Worm (Caenorhabditis elegans) whole organism, mixed stage, embryonic: ENCODE results near the gene srh-193.

Experiments
- M03D4.4 ChIP-seq: sonication (generic microtip); optimal IDR thresholded peaks from 2 replicates; lab custom pipeline; 2017; ENCODE audit warnings: mild to moderate bottlenecking, missing genetic modification characterization, missing compliant biosample characterization
- bed-3 ChIP-seq: fragments of 200-800 bp; sonication (Bioruptor generic); optimal IDR thresholded peaks from 3 replicates; lab custom pipeline; 2018; ENCODE audit warnings: mild to moderate bottlenecking, missing genetic modification characterization, moderate library complexity, missing compliant biosample characterization
- blmp-1 ChIP-seq: fragments of 150-350 bp; optimal IDR thresholded peaks from 2 replicates; lab custom pipeline; 2014; ENCODE audit warnings: missing biosample characterization, missing genetic modification characterization
- ceh-39 ChIP-seq: fragments of 150-350 bp; optimal IDR thresholded peaks from 2 replicates; lab custom pipeline; 2014; ENCODE audit warnings: missing biosample characterization, missing genetic modification characterization
- ceh-43 ChIP-seq: fragments of 200-800 bp; sonication (Bioruptor generic); optimal IDR thresholded peaks from 2 replicates; lab custom pipeline; 2018; ENCODE audit warnings: mild to moderate bottlenecking, missing genetic modification characterization, moderate library complexity, missing compliant biosample characterization
- ces-1 ChIP-seq: fragments of 150-350 bp; optimal IDR thresholded peaks from 2 replicates; lab custom pipeline; 2014; ENCODE audit warnings: missing biosample characterization, missing genetic modification reagents, missing genetic modification characterization
- cnd-1 ChIP-seq: fragments of 200-800 bp; sonication (Bioruptor generic); optimal IDR thresholded peaks from 2 replicates; lab custom pipeline; 2018; ENCODE audit warnings: mild to moderate bottlenecking, missing genetic modification characterization, missing compliant biosample characterization
- drap-1 ChIP-seq: fragments of 200-800 bp; sonication (Bioruptor generic); optimal IDR thresholded peaks from 3 replicates; lab custom pipeline; 2018; ENCODE audit warnings: mild to moderate bottlenecking, missing genetic modification characterization, missing compliant biosample characterization
- elt-3 ChIP-seq: fragments of 150-350 bp; optimal IDR thresholded peaks from 2 replicates; lab custom pipeline; 2014; ENCODE audit warnings: missing biosample characterization, missing genetic modification characterization
- flh-1 ChIP-seq: fragments of 200-800 bp; sonication (Bioruptor generic); optimal IDR thresholded peaks from 2 replicates; lab custom pipeline; 2018; ENCODE audit warnings: mild to moderate bottlenecking, missing genetic modification characterization, moderate library complexity, missing compliant biosample characterization
- ham-2 ChIP-seq: fragments of 200-800 bp; sonication (Bioruptor generic); optimal IDR thresholded peaks from 2 replicates; lab custom pipeline; 2018; ENCODE audit warnings: mild to moderate bottlenecking, missing genetic modification characterization, missing compliant biosample characterization
- hlh-1 ChIP-seq: fragments of 150-350 bp; optimal IDR thresholded peaks from 2 replicates; lab custom pipeline; 2014; ENCODE audit warnings: missing biosample characterization, missing genetic modification reagents, missing genetic modification characterization
- lin-13 ChIP-seq: fragments of 150-350 bp; optimal IDR thresholded peaks from 2 replicates; lab custom pipeline; 2014; ENCODE audit warnings: missing biosample characterization, missing genetic modification characterization
- lin-32 ChIP-seq: fragments of 200-800 bp; sonication (Bioruptor generic); optimal IDR thresholded peaks from 2 replicates; lab custom pipeline; 2018; ENCODE audit warnings: mild to moderate bottlenecking, missing genetic modification characterization, missing compliant biosample characterization
- lsy-2 ChIP-seq: fragments of 150-350 bp; optimal IDR thresholded peaks from 2 replicates; lab custom pipeline; 2014; ENCODE audit warnings: missing biosample characterization, missing genetic modification characterization
- mab-5 ChIP-seq: fragments of 150-350 bp; optimal IDR thresholded peaks from 2 replicates; lab custom pipeline; 2014; ENCODE audit warnings: missing biosample characterization, missing genetic modification characterization
- mep-1 ChIP-seq: fragments of 150-350 bp; optimal IDR thresholded peaks from 2 replicates; lab custom pipeline; 2017; ENCODE audit warnings: missing biosample characterization, missing genetic modification reagents, missing genetic modification characterization, inconsistent platforms
- mls-2 ChIP-seq: sonication (generic microtip); optimal IDR thresholded peaks from 2 replicates; lab custom pipeline; 2016; ENCODE audit warnings: mild to moderate bottlenecking, missing genetic modification characterization, moderate library complexity, missing compliant biosample characterization
- nhr-12 ChIP-seq: fragments of 150-350 bp; optimal IDR thresholded peaks from 2 replicates; lab custom pipeline; 2014; ENCODE audit warnings: missing biosample characterization, missing genetic modification characterization
- nhr-2 ChIP-seq: fragments of 150-350 bp; optimal IDR thresholded peaks from 2 replicates; lab custom pipeline; 2014; ENCODE audit warnings: missing biosample characterization, missing genetic modification characterization
- nhr-76 ChIP-seq: sonication (generic microtip); optimal IDR thresholded peaks from 2 replicates; lab custom pipeline; 2017; ENCODE audit warnings: missing biosample characterization, missing genetic modification characterization
- pha-4 ChIP-seq: fragments of 150-350 bp; optimal IDR thresholded peaks from 2 replicates; lab custom pipeline; 2018; ENCODE audit warnings: missing biosample characterization, missing genetic modification reagents, missing genetic modification characterization
- sem-2 ChIP-seq: fragments of 200-800 bp; sonication (Bioruptor generic); optimal IDR thresholded peaks from 2 replicates; lab custom pipeline; 2018; ENCODE audit warnings: mild to moderate bottlenecking, missing genetic modification characterization, missing compliant biosample characterization
- tbx-8 ChIP-seq: fragments of 200-800 bp; sonication (Bioruptor generic); optimal IDR thresholded peaks from 2 replicates; lab custom pipeline; 2018; ENCODE audit warnings: mild to moderate bottlenecking, missing genetic modification characterization, moderate library complexity, missing compliant biosample characterization
- unc-120 ChIP-seq: sonication (generic microtip); optimal IDR thresholded peaks from 2 replicates; lab custom pipeline; 2017; ENCODE audit warnings: missing genetic modification characterization, missing compliant biosample characterization; ENCODE audit not compliant: poor library complexity, severe bottlenecking
- unc-39 ChIP-seq: fragments of 150-350 bp; optimal IDR thresholded peaks from 2 replicates; lab custom pipeline; 2014; ENCODE audit warnings: missing biosample characterization, missing genetic modification characterization
- unc-62 ChIP-seq: fragments of 150-350 bp; optimal IDR thresholded peaks from 2 replicates; lab custom pipeline; 2014; ENCODE audit warnings: missing biosample characterization, missing genetic modification reagents, missing genetic modification characterization
- zip-8 ChIP-seq: fragments of 150-350 bp; optimal IDR thresholded peaks from 2 replicates; lab custom pipeline; 2014; ENCODE audit warnings: missing biosample characterization, missing genetic modification characterization
- ztf-11 ChIP-seq: fragments of 150-350 bp; optimal IDR thresholded peaks from 2 replicates; lab custom pipeline; 2014; ENCODE audit warnings: missing biosample characterization, missing genetic modification characterization

Gene srh-193

DNA sequence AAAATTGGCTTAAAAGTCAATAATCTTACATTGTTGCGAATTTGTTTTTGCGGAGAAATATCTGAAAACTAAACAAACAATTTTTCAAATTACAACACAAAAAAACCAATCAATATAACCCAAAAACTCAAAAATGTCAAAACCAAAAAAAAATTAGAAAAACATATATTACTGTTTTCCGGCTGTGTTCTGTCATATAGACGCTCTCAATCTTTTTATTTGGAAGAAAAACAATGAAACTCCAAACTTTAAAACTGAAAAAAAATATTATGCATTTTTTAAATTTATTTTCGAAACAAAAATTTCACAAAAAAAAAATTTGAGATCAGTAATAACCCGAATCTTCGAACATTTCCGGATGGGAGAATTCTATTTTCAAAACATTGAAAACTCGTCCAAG, 32.7 kb upstream of the srh-193 start, which contains the start of gene R02D1.2:
R02D1.2 (minus strand) TSS at position 101 of the 400 bp plus-strand sequence.
- TF ChIP-seq ceh-39 (no peak), cnd-1 (tag; lab: Kevin White, UChicago) (no peak)
- TF ChIP-seq, all 35 proteins: peak for 0

DNA sequence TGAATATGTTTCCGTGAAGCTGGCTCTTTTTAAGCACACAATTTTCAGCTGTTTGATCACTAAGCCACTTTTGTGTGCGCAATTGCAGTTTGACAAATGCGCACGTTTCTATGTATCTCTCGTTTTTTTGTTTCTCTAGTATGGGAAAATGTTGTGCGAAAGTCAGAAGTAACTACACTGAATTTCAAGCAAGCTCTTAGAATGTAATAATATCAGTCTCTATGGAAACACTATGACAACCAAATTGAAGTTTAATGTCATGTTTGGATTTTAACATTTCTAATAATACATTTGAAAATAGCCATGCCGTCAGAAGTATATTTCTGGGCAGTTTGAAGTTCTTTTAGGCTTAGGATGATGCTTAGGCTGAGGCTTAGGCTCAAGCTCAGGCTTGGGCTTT, 29.9 kb upstream of the srh-193 start, which contains the start of gene ZC132.9:
ZC132.9 (minus strand) TSS at position 101 of the 400 bp plus-strand sequence.
- TF ChIP-seq ham-2 (GFP tag; lab: Kevin White, UChicago) (no peak), bed-3 (GFP tag; lab: Kevin White, UChicago) (no peak), M03D4.4 (tag; lab: Kevin White, UChicago) (no peak), lin-13 (tag; lab: Kevin White, UChicago) (no peak), tbx-8 (GFP tag; lab: Kevin White, UChicago) (no peak), ceh-43 (no peak), cnd-1 (tag; lab: Kevin White, UChicago) (no peak), unc-39 (tag; lab: Kevin White, UChicago) (no peak), mab-5 (tag; lab: Kevin White, UChicago) (no peak), unc-62 (GFP tag; lab: Kevin White, UChicago) (no peak)
- TF ChIP-seq, all 35 proteins: peak for 0

DNA sequence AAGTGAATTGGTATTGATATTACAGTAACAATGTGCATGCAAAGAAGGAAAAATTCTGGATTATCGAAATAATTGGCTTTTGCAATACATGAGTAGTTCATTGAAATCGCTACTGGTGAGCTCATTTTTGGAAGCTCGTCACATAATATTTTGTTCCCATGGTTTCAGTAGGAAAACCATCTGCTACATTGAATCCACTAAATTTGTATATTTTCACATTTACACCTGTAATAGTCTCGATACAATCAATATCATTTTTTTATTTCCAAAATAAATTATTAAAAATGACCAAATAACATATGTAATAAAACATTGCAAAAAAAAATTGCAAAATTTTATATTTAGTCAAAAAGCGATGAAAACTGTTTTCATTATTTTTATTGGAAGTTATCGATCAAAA, 25.1 kb upstream of the srh-193 start, which contains the start of gene srh-192:
srh-192 (minus strand) TSS at position 101 of the 400 bp plus-strand sequence.
- TF ChIP-seq drap-1 (GFP tag; lab: Kevin White, UChicago): no peak
- no peak for TF ChIP-seq cnd-1 (tag; lab: Kevin White, UChicago)
- no peak for TF ChIP-seq blmp-1 (tag; lab: Kevin White, UChicago)
- no peak for TF ChIP-seq nhr-2 (tag; lab: Kevin White, UChicago)
- TF ChIP-seq sem-2 (GFP tag; lab: Kevin White, UChicago): no peak
- TF ChIP-seq mab-5 (tag; lab: Kevin White, UChicago): no peak
- no peak for TF ChIP-seq ztf-11 (tag; lab: Kevin White, UChicago)

DNA sequence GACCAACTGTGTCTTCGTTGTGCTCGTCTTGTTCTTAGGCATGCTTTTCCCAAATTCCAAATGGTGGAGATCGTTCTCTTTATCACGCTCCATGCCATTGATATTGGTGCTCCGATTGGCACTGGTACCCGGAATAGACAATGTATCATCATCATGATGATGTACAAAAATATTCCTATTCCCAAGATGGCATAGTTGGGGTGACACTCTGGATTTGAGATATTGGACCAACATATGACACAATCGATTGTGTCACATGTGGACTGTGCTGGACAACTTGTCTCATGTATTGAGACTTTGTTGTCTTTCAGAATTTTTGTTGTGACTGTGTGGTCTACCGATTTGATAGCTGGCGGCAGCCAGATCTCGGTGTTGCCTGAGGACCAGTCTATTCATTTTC, 14.2 kb upstream of the srh-193 start:
- TF ChIP-seq mep-1 (tag; lab: Kevin White, UChicago): no peak
- TF ChIP-seq unc-62 (GFP tag; lab: Kevin White, UChicago): no peak
- no peak for TF ChIP-seq blmp-1 (tag; lab: Kevin White, UChicago)
- TF ChIP-seq unc-120 (tag; lab: Kevin White, UChicago): no peak
- TF ChIP-seq bed-3 (GFP tag; lab: Kevin White, UChicago): no peak
- no peak for TF ChIP-seq nhr-12 (tag; lab: Kevin White, UChicago)
- TF ChIP-seq ceh-43: no peak
- TF ChIP-seq nhr-76: no peak
- TF ChIP-seq zip-8 (tag; lab: Kevin White, UChicago): no peak
- no peak for TF ChIP-seq elt-3 (tag; lab: Kevin White, UChicago)
- no peak for TF ChIP-seq drap-1 (GFP tag; lab: Kevin White, UChicago)

DNA sequence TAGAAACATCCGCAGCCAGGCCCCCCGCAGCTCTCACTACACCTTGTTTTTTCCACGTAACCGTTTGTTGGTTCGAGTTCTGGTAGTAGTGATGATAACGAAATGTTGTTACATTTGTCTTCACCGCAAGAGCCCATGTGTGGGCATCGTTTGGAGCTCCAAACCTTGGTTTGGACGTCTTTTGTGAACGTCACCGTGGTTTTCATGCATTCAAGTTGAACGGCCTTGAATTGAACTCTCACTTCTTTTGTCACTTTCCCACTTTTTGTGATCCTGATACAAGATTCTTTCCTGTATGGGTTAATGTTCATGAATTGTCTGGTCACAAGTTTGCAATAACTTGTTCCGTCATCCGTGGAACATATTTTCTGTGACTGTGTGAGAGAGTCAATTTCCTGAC, 13.8 kb upstream of the srh-193 start:
- TF ChIP-seq lsy-2 (tag; lab: Kevin White, UChicago) (no peak), ham-2 (GFP tag; lab: Kevin White, UChicago) (no peak), bed-3 (GFP tag; lab: Kevin White, UChicago) (no peak), lin-32 (GFP tag; lab: Kevin White, UChicago) (no peak), zip-8 (tag; lab: Kevin White, UChicago) (no peak), ztf-11 (tag; lab: Kevin White, UChicago) (no peak), pha-4 (tag; lab: Kevin White, UChicago) (no peak), hlh-1 (tag; lab: Kevin White, UChicago) (no peak), M03D4.4 (tag; lab: Kevin White, UChicago) (no peak), elt-3 (tag; lab: Kevin White, UChicago) (no peak)
- TF ChIP-seq, all 35 proteins: peak for 0

DNA sequence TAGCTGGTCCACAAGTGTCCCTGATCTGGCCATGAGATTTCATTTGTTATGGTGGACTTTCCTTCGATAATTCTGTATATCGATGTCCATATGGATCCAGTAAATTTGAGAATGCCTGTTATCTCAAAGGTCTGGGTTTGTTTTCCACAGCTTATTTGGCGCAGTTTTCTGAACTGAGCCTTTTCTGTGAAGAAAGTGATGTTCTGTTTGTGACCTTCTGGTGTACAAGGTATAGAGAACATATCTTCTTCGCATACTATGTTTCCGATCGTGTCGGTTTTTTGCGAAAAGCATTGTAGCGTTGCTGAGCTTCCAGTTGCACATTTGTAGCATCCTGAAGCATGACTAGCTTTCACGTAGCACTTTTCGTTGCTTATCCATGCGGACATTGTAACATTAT, 12.8 kb upstream of the srh-193 start:
- TF ChIP-seq unc-39 (tag; lab: Kevin White, UChicago) (no peak), mep-1 (tag; lab: Kevin White, UChicago) (no peak), mab-5 (tag; lab: Kevin White, UChicago) (no peak), flh-1 (GFP tag; lab: Kevin White, UChicago) (no peak), ces-1 (GFP tag; lab: Kevin White, UChicago) (no peak), mls-2 (tag; lab: Kevin White, UChicago) (no peak)
